Fruit fly (Drosophila melanogaster) whole organism, pupa: ENCODE measurements around the gene EMC3.

Experiments used
- CG10348 ChIP-seq: fragments of 200-800 bp; sonication (Bioruptor generic); IDR thresholded peaks from 2 replicates; pipeline ENCODE4 v1.3.6; 2022; ENCODE audit warnings: missing biosample characterization, missing genetic modification characterization
- CG12605 ChIP-seq: fragments of 200-800 bp; sonication (Bioruptor generic); IDR thresholded peaks from 2 replicates; pipeline ENCODE4 v1.3.6; 2022; ENCODE audit warnings: missing biosample characterization, missing genetic modification characterization
- CG13204 ChIP-seq: fragments of 200-800 bp; sonication (Bioruptor generic); optimal IDR thresholded peaks from 2 replicates; lab custom pipeline; 2018; ENCODE audit warnings: missing biosample characterization, mild to moderate bottlenecking, missing genetic modification characterization, moderate library complexity
- CG14655 ChIP-seq: fragments of 200-800 bp; sonication (Bioruptor generic); optimal IDR thresholded peaks from 3 replicates; lab custom pipeline; 2017; ENCODE audit warnings: mild to moderate bottlenecking, missing biosample characterization, missing genetic modification reagents, missing genetic modification characterization
- CG15710 ChIP-seq: fragments of 200-800 bp; sonication (Bioruptor generic); optimal IDR thresholded peaks from 2 replicates; lab custom pipeline; 2018; ENCODE audit warnings: missing biosample characterization, mild to moderate bottlenecking, missing genetic modification characterization, moderate library complexity
- CG17806 ChIP-seq: fragments of 200-800 bp; sonication (Bioruptor generic); optimal IDR thresholded peaks from 2 replicates; lab custom pipeline; 2018; ENCODE audit warnings: missing biosample characterization, mild to moderate bottlenecking, missing genetic modification characterization, moderate library complexity
- CG32121 ChIP-seq: fragments of 200-800 bp; sonication (Bioruptor generic); IDR thresholded peaks from 2 replicates; pipeline ENCODE4 v1.3.6; 2022; ENCODE audit warnings: missing biosample characterization, missing genetic modification characterization
- CG34367 ChIP-seq: fragments of 200-800 bp; sonication (Bioruptor generic); optimal IDR thresholded peaks from 2 replicates; lab custom pipeline; 2018; ENCODE audit warnings: missing biosample characterization, mild to moderate bottlenecking, missing genetic modification characterization
- CG4496 ChIP-seq: fragments of 200-800 bp; sonication (Bioruptor generic); IDR thresholded peaks from 3 replicates; pipeline ENCODE4 v1.3.6; 2022; ENCODE audit warnings: missing biosample characterization, missing genetic modification characterization
- CG8159 ChIP-seq: fragments of 200-800 bp; sonication (Bioruptor generic); optimal IDR thresholded peaks from 3 replicates; lab custom pipeline; 2018; ENCODE audit warnings: missing biosample characterization, mild to moderate bottlenecking, missing genetic modification characterization, moderate library complexity
- CG8301 ChIP-seq: fragments of 200-800 bp; sonication (Bioruptor generic); optimal IDR thresholded peaks from 2 replicates; lab custom pipeline; 2018; ENCODE audit warnings: missing biosample characterization, mild to moderate bottlenecking, missing genetic modification characterization
- CG9948 ChIP-seq: fragments of 200-800 bp; sonication (Bioruptor generic); optimal IDR thresholded peaks from 2 replicates; lab custom pipeline; 2018; ENCODE audit warnings: missing biosample characterization, mild to moderate bottlenecking, missing genetic modification characterization, moderate library complexity
- D1 ChIP-seq: fragments of 200-800 bp; sonication (Bioruptor generic); optimal IDR thresholded peaks from 2 replicates; lab custom pipeline; 2018; ENCODE audit warnings: missing biosample characterization, mild to moderate bottlenecking, missing genetic modification characterization, moderate library complexity
- EcR ChIP-seq: fragments of 200-800 bp; sonication (Bioruptor generic); optimal IDR thresholded peaks from 3 replicates; lab custom pipeline; 2019; ENCODE audit warnings: missing biosample characterization, missing genetic modification characterization, mild to moderate bottlenecking, moderate library complexity, missing genetic modification reagents
- Ets98B ChIP-seq: fragments of 200-800 bp; sonication (Bioruptor generic); IDR thresholded peaks from 2 replicates; pipeline ENCODE4 v1.3.6; 2022; ENCODE audit warnings: missing biosample characterization, missing genetic modification characterization
- Pif1A ChIP-seq: fragments of 200-800 bp; sonication (Bioruptor generic); optimal IDR thresholded peaks from 3 replicates; lab custom pipeline; 2016; ENCODE audit warnings: missing biosample characterization, missing genetic modification characterization
- Pif1B ChIP-seq: fragments of 200-800 bp; sonication (Bioruptor generic); optimal IDR thresholded peaks from 3 replicates; lab custom pipeline; 2016; ENCODE audit warnings: missing biosample characterization, missing genetic modification characterization
- Snoo ChIP-seq: fragments of 200-800 bp; sonication (Bioruptor generic); optimal IDR thresholded peaks from 3 replicates; lab custom pipeline; 2017; ENCODE audit warnings: missing biosample characterization, mild to moderate bottlenecking, missing genetic modification characterization, inconsistent platforms
- fd96Ca ChIP-seq: fragments of 200-800 bp; sonication (Bioruptor generic); IDR thresholded peaks from 3 replicates; pipeline ENCODE4 v1.3.6; 2022; ENCODE audit warnings: missing biosample characterization, missing genetic modification characterization
- gl ChIP-seq: fragments of 200-800 bp; sonication (Bioruptor generic); optimal IDR thresholded peaks from 2 replicates; lab custom pipeline; 2018; ENCODE audit warnings: missing biosample characterization, mild to moderate bottlenecking, missing genetic modification characterization
- rn ChIP-seq: fragments of 200-800 bp; sonication (Bioruptor generic); IDR thresholded peaks from 2 replicates; pipeline ENCODE4 v1.3.6; 2022; ENCODE audit warnings: missing biosample characterization, missing genetic modification characterization

The EMC3 gene

dm6 chr2L:10688764-10689163, 43.5 kb downstream of the EMC3 start:
- TF ChIP-seq CG8159 (tag; lab: Kevin White, UChicago): no peak

dm6 chr2L:10687794-10688185, 44.4 kb downstream of the EMC3 start:
- TF ChIP-seq D1 (tag; lab: Kevin White, UChicago): no peak
- TF ChIP-seq CG14655 (GFP tag; lab: Kevin White, UChicago): no peak
- no peak for TF ChIP-seq CG8301 (tag; lab: Kevin White, UChicago)
- no peak for TF ChIP-seq Snoo (tag; lab: Kevin White, UChicago)
- no peak for TF ChIP-seq EcR (GFP tag; lab: Kevin White, UChicago)
- TF ChIP-seq, all 21 proteins: peak for 0

dm6 chr2L:10687009-10687793, 45.0 kb downstream of the EMC3 start, which contains the start of gene CG7296:
Gene CG7296 (minus strand): TSS chr2L:10687066.
- no peak for TF ChIP-seq CG34367 (tag; lab: Kevin White, UChicago)
- no peak for TF ChIP-seq Pif1A (GFP tag; lab: Kevin White, UChicago)
- TF ChIP-seq CG10348 (GFP tag; lab: Robert Waterston, UW): no peak
- TF ChIP-seq Ets98B (GFP tag; lab: Robert Waterston, UW): no peak
- TF ChIP-seq D1 (tag; lab: Kevin White, UChicago): no peak
- no peak for TF ChIP-seq rn (GFP tag; lab: Robert Waterston, UW)
- no peak for TF ChIP-seq CG14655 (GFP tag; lab: Kevin White, UChicago)
- no peak for TF ChIP-seq CG15710 (tag; lab: Kevin White, UChicago)
- TF ChIP-seq CG9948: no peak
- TF ChIP-seq EcR (GFP tag; lab: Kevin White, UChicago): no peak
- no peak for TF ChIP-seq CG8159 (tag; lab: Kevin White, UChicago)
- TF ChIP-seq Snoo (tag; lab: Kevin White, UChicago): no peak
- no peak for TF ChIP-seq CG32121 (GFP tag; lab: Robert Waterston, UW)
- TF ChIP-seq CG4496: no peak

DNA sequence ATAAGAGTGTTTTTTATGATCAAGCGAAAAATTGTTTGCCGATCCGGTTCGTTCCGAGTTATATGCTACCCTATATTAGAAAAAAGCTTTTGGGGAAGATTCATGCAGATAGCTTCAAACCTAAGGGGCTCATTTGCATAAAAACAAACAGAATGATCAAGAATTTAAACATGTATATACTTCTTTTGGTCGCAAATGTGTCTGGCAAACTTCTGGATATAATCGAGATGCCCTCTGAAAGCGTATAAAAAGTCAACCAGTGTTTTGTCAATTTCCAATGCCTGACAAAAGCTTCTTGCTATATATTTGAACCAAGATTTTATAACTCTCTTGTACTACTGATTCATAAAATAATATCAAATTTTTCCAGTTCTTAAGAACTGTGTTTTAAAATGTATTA, 46.6 kb downstream of the EMC3 start:
- TF ChIP-seq CG12605 (GFP tag; lab: Robert Waterston, UW) (no peak), rn (GFP tag; lab: Robert Waterston, UW) (no peak), CG32121 (GFP tag; lab: Robert Waterston, UW) (no peak), CG9948 (no peak), Snoo (tag; lab: Kevin White, UChicago) (no peak), Pif1B (GFP tag; lab: Kevin White, UChicago) (no peak), Pif1A (GFP tag; lab: Kevin White, UChicago) (no peak), CG13204 (GFP tag; lab: Kevin White, UChicago) (no peak), CG17806 (tag; lab: Kevin White, UChicago) (no peak), EcR (GFP tag; lab: Kevin White, UChicago) (no peak), CG10348 (GFP tag; lab: Robert Waterston, UW) (no peak), CG14655 (GFP tag; lab: Kevin White, UChicago) (no peak), CG15710 (tag; lab: Kevin White, UChicago) (no peak), Ets98B (GFP tag; lab: Robert Waterston, UW) (no peak), CG4496 (no peak), fd96Ca (no peak)

dm6 chr2L:10684309-10684708, 47.9 kb downstream of the EMC3 start, which contains the start of gene CG7299:
Gene CG7299 (minus strand): TSS chr2L:10684409.
- no peak for TF ChIP-seq Pif1A (GFP tag; lab: Kevin White, UChicago)
- no peak for TF ChIP-seq rn (GFP tag; lab: Robert Waterston, UW)
- no peak for TF ChIP-seq CG10348 (GFP tag; lab: Robert Waterston, UW)
- no peak for TF ChIP-seq gl (tag; lab: Kevin White, UChicago)
- TF ChIP-seq fd96Ca: no peak
- TF ChIP-seq CG9948: no peak

DNA sequence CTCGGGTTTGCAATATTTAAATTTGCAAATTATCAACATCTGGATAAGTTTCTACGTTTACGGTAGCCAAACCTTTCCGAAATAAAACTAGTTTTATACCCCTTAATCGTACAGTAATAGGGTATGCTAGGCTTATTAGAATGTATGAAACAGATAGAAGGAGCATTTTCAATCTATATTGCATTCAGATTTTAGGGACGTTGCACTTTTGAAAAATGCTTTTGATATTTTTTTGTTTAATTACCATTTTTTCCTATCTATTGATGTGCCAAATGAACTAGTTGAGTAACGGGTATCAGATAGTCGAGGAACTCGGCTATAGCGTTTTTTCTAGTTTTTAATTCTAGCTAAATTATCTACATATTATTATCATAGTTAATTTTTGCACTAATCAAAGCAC, 49.3 kb downstream of the EMC3 start:
- no peak for TF ChIP-seq Pif1B (GFP tag; lab: Kevin White, UChicago)
- TF ChIP-seq D1 (tag; lab: Kevin White, UChicago): no peak
- no peak for TF ChIP-seq rn (GFP tag; lab: Robert Waterston, UW)
- TF ChIP-seq gl (tag; lab: Kevin White, UChicago): no peak
- TF ChIP-seq CG8159 (tag; lab: Kevin White, UChicago): no peak
- TF ChIP-seq CG12605 (GFP tag; lab: Robert Waterston, UW): no peak
- TF ChIP-seq fd96Ca: no peak

- TF ChIP-seq Pif1A (GFP tag; lab: Kevin White, UChicago) (no peak), gl (tag; lab: Kevin White, UChicago) (no peak), CG8301 (tag; lab: Kevin White, UChicago) (no peak), fd96Ca (no peak), CG12605 (GFP tag; lab: Robert Waterston, UW) (no peak), EcR (GFP tag; lab: Kevin White, UChicago) (no peak), CG17806 (tag; lab: Kevin White, UChicago) (no peak), D1 (tag; lab: Kevin White, UChicago) (no peak), Snoo (tag; lab: Kevin White, UChicago) (no peak), CG9948 (no peak), CG4496 (no peak), CG13204 (GFP tag; lab: Kevin White, UChicago) (no peak), CG10348 (GFP tag; lab: Robert Waterston, UW) (no peak), CG32121 (GFP tag; lab: Robert Waterston, UW) (no peak)
These were observed 50.0 kb downstream of the EMC3 start for dm6 chr2L:10682197-10682596.
